Worm (Caenorhabditis elegans): ENCODE results near the gene H25K10.2.

H25K10.2 gene

DNA sequence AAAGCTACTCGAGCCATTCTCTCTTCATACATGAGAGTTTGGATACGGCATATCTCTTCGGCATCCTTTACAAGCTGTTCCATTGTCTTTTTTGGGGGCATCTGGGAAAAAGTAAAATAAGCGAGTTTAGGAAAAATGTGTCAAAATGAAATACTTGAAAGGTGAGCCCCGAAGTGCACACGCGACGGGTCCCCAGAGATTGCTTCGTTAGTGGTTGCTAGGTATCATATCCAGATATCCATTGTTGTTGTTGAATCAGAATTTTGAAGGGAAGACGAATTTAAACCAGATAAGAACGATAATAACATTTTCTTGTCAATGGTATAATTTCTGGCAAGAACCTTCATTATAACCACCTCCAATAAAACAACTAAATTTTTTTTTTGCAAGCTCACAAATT, at the start of gene H25K10.2:
Gene H25K10.2, minus strand, starts transcription at position 101 of the 400 bp plus-strand sequence.
- TF ChIP-seq ztf-11 (tag; optimal IDR thresholded peaks at IDR 0.05) (no peak), lin-14 (GFP tag; optimal IDR thresholded peaks at IDR 0.05) (no peak), nhr-47 (tag; optimal IDR thresholded peaks at IDR 0.05) (no peak), hpl-2 (GFP tag; optimal IDR thresholded peaks at IDR 0.05) (no peak), aly-2 (tag; optimal IDR thresholded peaks at IDR 0.05) (no peak), C04F5.9 (tag; optimal IDR thresholded peaks at IDR 0.05) (no peak), unc-98 (GFP tag; IDR thresholded peaks at IDR 0.05) (no peak), isw-1 (GFP tag; IDR thresholded peaks at IDR 0.05) (no peak), elt-3 (tag; optimal IDR thresholded peaks at IDR 0.05) (no peak), swsn-7 (tag; optimal IDR thresholded peaks at IDR 0.05) (no peak), mdl-1 (tag; optimal IDR thresholded peaks at IDR 0.05) (no peak), ceh-90 (tag; optimal IDR thresholded peaks at IDR 0.05) (no peak), nhr-90 (tag; optimal IDR thresholded peaks at IDR 0.05; ENCODE audit: poor library complexity) (no peak)

DNA sequence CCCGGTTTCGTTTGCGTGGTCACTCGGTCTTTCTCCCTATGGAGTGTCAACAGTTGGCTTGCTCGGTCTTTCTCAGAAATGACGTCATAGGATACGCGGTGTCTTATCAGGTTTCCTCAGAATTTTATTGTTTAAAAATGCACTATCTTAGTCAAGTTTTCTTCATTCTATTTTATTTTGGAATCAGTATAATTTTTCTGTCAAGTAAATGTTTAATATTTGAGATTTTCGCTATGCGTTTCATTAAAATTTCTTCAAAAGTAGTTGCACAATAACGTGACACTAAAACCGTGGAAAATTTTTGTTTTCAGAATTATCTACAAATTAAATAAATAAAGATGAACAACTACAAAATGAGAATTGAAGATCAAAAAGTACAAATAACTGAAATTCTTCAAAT, 46.5 kb upstream of the H25K10.2 start, which contains the start of gene hlh-31:
Gene hlh-31, plus strand, starts transcription at position 301 of the 400 bp plus-strand sequence.
- TF ChIP-seq unc-130 (tag; optimal IDR thresholded peaks at IDR 0.05) (no peak), lin-39 (tag; optimal IDR thresholded peaks at IDR 0.05) (no peak), mep-1 (tag; optimal IDR thresholded peaks at IDR 0.05) (no peak), nhr-84 (tag; optimal IDR thresholded peaks at IDR 0.05) (no peak), nhr-20 (tag; optimal IDR thresholded peaks at IDR 0.05) (no peak), tlp-1 (tag; optimal IDR thresholded peaks at IDR 0.05) (no peak), lsy-2 (tag; optimal IDR thresholded peaks at IDR 0.05) (no peak), unc-86 (tag; optimal IDR thresholded peaks at IDR 0.05) (no peak), hpl-2 (GFP tag; optimal IDR thresholded peaks at IDR 0.05) (no peak), snu-23 (GFP tag; optimal IDR thresholded peaks at IDR 0.05) (no peak), xbp-1 (tag; optimal IDR thresholded peaks at IDR 0.05) (no peak), irx-1 (tag; optimal IDR thresholded peaks at IDR 0.05) (no peak), Y116A8C.19 (tag; optimal IDR thresholded peaks at IDR 0.05; ENCODE audit: borderline replicate concordance) (no peak), ceh-8 (GFP tag; optimal IDR thresholded peaks at IDR 0.05) (no peak), nhr-90 (tag; optimal IDR thresholded peaks at IDR 0.05; ENCODE audit: poor library complexity) (no peak), nhr-28 (tag; optimal IDR thresholded peaks at IDR 0.05) (no peak), ces-1 (GFP tag; optimal IDR thresholded peaks at IDR 0.05) (no peak), aha-1 (tag; optimal IDR thresholded peaks at IDR 0.05) (no peak), lin-35 (GFP tag; optimal IDR thresholded peaks at IDR 0.05) (no peak), unc-62 (GFP tag; optimal IDR thresholded peaks at IDR 0.05) (no peak)

DNA sequence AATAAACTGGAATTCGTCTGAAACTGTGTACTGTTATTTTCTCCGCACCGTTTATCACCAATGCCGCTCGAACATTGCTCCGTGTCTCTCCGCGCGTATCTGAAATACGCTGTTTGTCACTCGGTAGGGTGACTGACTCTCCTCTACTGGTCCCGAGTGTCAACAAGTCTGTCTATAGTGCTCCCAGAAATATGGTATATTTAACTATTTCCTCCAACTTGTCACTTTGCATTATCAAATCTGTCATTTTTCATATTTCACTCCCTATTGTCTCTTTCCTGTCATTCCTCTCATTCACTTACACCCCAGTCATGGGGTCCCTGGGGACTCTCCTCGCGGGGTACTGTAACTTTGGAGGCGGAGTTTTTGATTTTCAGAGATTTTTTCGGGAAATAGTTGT, 43.7 kb upstream of the H25K10.2 start, which contains the start of gene hlh-17:
Gene hlh-17, plus strand, starts transcription at position 301 of the 400 bp plus-strand sequence.
- TF ChIP-seq nhr-77 (tag; optimal IDR thresholded peaks at IDR 0.05) (no peak), ama-1 (optimal IDR thresholded peaks at IDR 0.05) (no peak), rnt-1 (tag; optimal IDR thresholded peaks at IDR 0.05) (no peak), dsc-1 (tag; optimal IDR thresholded peaks at IDR 0.05) (no peak), ztf-4 (tag; optimal IDR thresholded peaks at IDR 0.05) (no peak), xbp-1 (tag; optimal IDR thresholded peaks at IDR 0.05) (no peak), lin-13 (GFP tag; optimal IDR thresholded peaks at IDR 0.05) (no peak)

DNA sequence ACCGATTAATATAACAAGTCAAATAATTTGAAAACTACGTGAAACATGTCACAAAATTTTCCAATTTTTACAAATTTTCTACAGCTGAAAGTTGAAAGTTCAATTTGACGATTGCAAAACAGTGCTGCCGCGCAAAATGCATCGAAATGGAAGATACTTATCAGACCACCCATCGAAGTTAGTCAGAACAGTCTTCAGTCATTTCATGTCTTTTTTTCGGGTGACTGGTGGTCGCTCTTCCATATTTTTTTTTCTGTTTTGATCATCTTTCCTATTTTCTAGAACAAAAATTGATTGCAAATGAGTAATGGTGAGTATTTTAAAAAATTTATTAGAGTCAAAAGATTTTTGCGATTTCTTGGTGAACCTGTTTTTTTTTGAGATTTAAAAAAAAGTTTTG, 36.3 kb upstream of the H25K10.2 start, which contains the start of gene F38C2.1:
Gene F38C2.1, plus strand, starts transcription at position 301 of the 400 bp plus-strand sequence.
- TF ChIP-seq fkh-10 (GFP tag; optimal IDR thresholded peaks at IDR 0.05) (no peak), xbp-1 (tag; optimal IDR thresholded peaks at IDR 0.05) (no peak), lin-39 (tag; optimal IDR thresholded peaks at IDR 0.05) (no peak), lin-13 (GFP tag; optimal IDR thresholded peaks at IDR 0.05) (no peak), alr-1 (tag; optimal IDR thresholded peaks at IDR 0.05; ENCODE audit: borderline replicate concordance) (no peak), fkh-8 (tag; optimal IDR thresholded peaks at IDR 0.05) (no peak), ces-1 (GFP tag; optimal IDR thresholded peaks at IDR 0.05) (no peak), unc-86 (tag; optimal IDR thresholded peaks at IDR 0.05) (no peak)

All from whole organism, L1 larva.